Worm (Caenorhabditis elegans) whole organism, L4 larva: ENCODE measurements around the gene clec-21.

Source experiments
- F37D6.2 ChIP-seq: sonication (generic microtip); optimal IDR thresholded peaks from 2 replicates; lab custom pipeline; 2016; ENCODE audit warnings: mild to moderate bottlenecking, missing genetic modification characterization, missing compliant biosample characterization
- F44E2.7 ChIP-seq: fragments of 200-800 bp; sonication (Bioruptor generic); IDR thresholded peaks from 2 replicates; pipeline ENCODE4 v2.1.2; 2022; ENCODE audit warnings: missing genetic modification characterization, missing compliant biosample characterization
- F49E8.2 ChIP-seq: sonication (generic microtip); optimal IDR thresholded peaks from 2 replicates; lab custom pipeline; 2016; ENCODE audit warnings: missing compliant biosample characterization, mild to moderate bottlenecking, missing genetic modification characterization, borderline replicate concordance
- Y75B8A.6 ChIP-seq: fragments of 200-800 bp; sonication (Bioruptor generic); IDR thresholded peaks from 2 replicates; pipeline ENCODE4 v1.3.6; 2022; ENCODE audit warnings: missing genetic modification reagents, missing genetic modification characterization, missing compliant biosample characterization
- ZK337.2 ChIP-seq: fragments of 200-800 bp; sonication (Bioruptor generic); IDR thresholded peaks from 2 replicates; pipeline ENCODE4 v1.3.6; 2022; ENCODE audit warnings: missing genetic modification reagents, missing genetic modification characterization, missing compliant biosample characterization
- aha-1 ChIP-seq: fragments of 150-350 bp; peaks from one replicate; lab custom pipeline; 2014; ENCODE audit warnings: missing biosample characterization, missing genetic modification characterization
- attf-4 ChIP-seq: sonication (generic microtip); optimal IDR thresholded peaks from 3 replicates; lab custom pipeline; 2017; ENCODE audit warnings: missing biosample characterization, missing genetic modification characterization
- ceh-62 ChIP-seq: sonication (generic microtip); optimal IDR thresholded peaks from 2 replicates; lab custom pipeline; 2017; ENCODE audit warnings: missing biosample characterization, missing genetic modification characterization
- ceh-82 ChIP-seq: sonication (generic microtip); optimal IDR thresholded peaks from 2 replicates; lab custom pipeline; 2017; ENCODE audit warnings: missing biosample characterization, missing genetic modification characterization
- cey-2 ChIP-seq: sonication (generic microtip); optimal IDR thresholded peaks from 3 replicates; lab custom pipeline; 2017; ENCODE audit warnings: missing genetic modification characterization, mild to moderate bottlenecking, missing compliant biosample characterization, antibody characterized with exemption, borderline replicate concordance; ENCODE audit not compliant: insufficient read depth
- ctbp-1 ChIP-seq: fragments of 200-800 bp; sonication (Bioruptor generic); IDR thresholded peaks from 2 replicates; pipeline ENCODE4 v1.3.6; 2022; ENCODE audit warnings: missing genetic modification reagents, missing genetic modification characterization, missing compliant biosample characterization
- daf-16 ChIP-seq, 3 experiments: sonication (generic microtip); optimal IDR thresholded peaks; 2 replicates each; lab custom pipeline; 2016 to 2017; ENCODE audit warnings: missing genetic modification characterization in 3 of 3, missing genetic modification reagents in 3 of 3, mild to moderate bottlenecking in 2 of 3, missing compliant biosample characterization in 2 of 3, missing biosample characterization in 1 of 3, moderate library complexity in 1 of 3
- daf-8 ChIP-seq: fragments of 200-800 bp; sonication (Bioruptor generic); IDR thresholded peaks from 2 replicates; pipeline ENCODE4 v1.3.6; 2022; ENCODE audit warnings: missing genetic modification characterization, missing compliant biosample characterization
- dmd-8 ChIP-seq: fragments of 200-800 bp; sonication (Bioruptor generic); IDR thresholded peaks from 2 replicates; pipeline ENCODE4 v1.3.6; 2022; ENCODE audit warnings: missing genetic modification characterization, missing compliant biosample characterization
- dmd-9 ChIP-seq: fragments of 200-800 bp; sonication (Bioruptor generic); IDR thresholded peaks from 2 replicates; pipeline ENCODE4 v1.3.6; 2022; ENCODE audit warnings: missing genetic modification reagents, missing genetic modification characterization, missing compliant biosample characterization
- egl-43 ChIP-seq: fragments of 200-800 bp; sonication (Bioruptor generic); IDR thresholded peaks from 2 replicates; pipeline ENCODE4 v1.3.6; 2022; ENCODE audit warnings: missing genetic modification reagents, missing genetic modification characterization, missing compliant biosample characterization
- fkh-10 ChIP-seq: fragments of 150-350 bp; optimal IDR thresholded peaks from 2 replicates; lab custom pipeline; 2014; ENCODE audit warnings: missing biosample characterization, missing genetic modification reagents, missing genetic modification characterization
- fos-1 ChIP-seq: fragments of 150-350 bp; optimal IDR thresholded peaks from 2 replicates; lab custom pipeline; 2014; ENCODE audit warnings: missing biosample characterization, missing genetic modification characterization
- jun-1 ChIP-seq: fragments of 150-350 bp; optimal IDR thresholded peaks from 2 replicates; lab custom pipeline; 2014; ENCODE audit warnings: missing biosample characterization, missing genetic modification reagents, missing genetic modification characterization
- lim-7 ChIP-seq: fragments of 200-800 bp; sonication (Bioruptor generic); IDR thresholded peaks from 2 replicates; pipeline ENCODE4 v1.3.6; 2022; ENCODE audit warnings: missing genetic modification characterization, missing compliant biosample characterization
- lin-15B ChIP-seq: fragments of 150-350 bp; sonication (generic microtip); optimal IDR thresholded peaks from 3 replicates; lab custom pipeline; 2014; ENCODE audit warnings: missing biosample characterization, missing genetic modification characterization
- lir-3 ChIP-seq: sonication (generic microtip); optimal IDR thresholded peaks from 2 replicates; lab custom pipeline; 2016; ENCODE audit warnings: mild to moderate bottlenecking, missing genetic modification characterization, missing compliant biosample characterization
- lsy-2 ChIP-seq, 2 experiments: fragments of 150-350 bp in 1 of 2; sonication (generic microtip) in 1 of 2; optimal IDR thresholded peaks; 2 replicates each; lab custom pipeline; 2014 to 2017; ENCODE audit warnings: missing biosample characterization in 2 of 2, missing genetic modification characterization in 2 of 2
- madf-9 ChIP-seq: fragments of 200-800 bp; sonication (Bioruptor generic); conservative IDR thresholded peaks from 2 replicates; pipeline ENCODE4 v1.3.6; 2022; ENCODE audit warnings: missing genetic modification reagents, missing genetic modification characterization, missing compliant biosample characterization
- mes-2 ChIP-seq: sonication (generic microtip); optimal IDR thresholded peaks from 2 replicates; lab custom pipeline; 2016; ENCODE audit warnings: missing genotype, mild to moderate bottlenecking, missing genetic modification characterization, missing compliant biosample characterization; ENCODE audit not compliant: poor library complexity, severe bottlenecking
- mxl-3 ChIP-seq: fragments of 200-800 bp; sonication (Bioruptor generic); optimal IDR thresholded peaks from 2 replicates; lab custom pipeline; 2018; ENCODE audit warnings: mild to moderate bottlenecking, missing genetic modification characterization, missing compliant biosample characterization
- nhr-10 ChIP-seq: fragments of 150-350 bp; optimal IDR thresholded peaks from 2 replicates; lab custom pipeline; 2014; ENCODE audit warnings: missing biosample characterization, missing genetic modification characterization
- nhr-11 ChIP-seq: fragments of 150-350 bp; optimal IDR thresholded peaks from 2 replicates; lab custom pipeline; 2014; ENCODE audit warnings: missing biosample characterization, missing genetic modification characterization
- nhr-28 ChIP-seq: fragments of 150-350 bp; optimal IDR thresholded peaks from 2 replicates; lab custom pipeline; 2014; ENCODE audit warnings: missing biosample characterization, missing genetic modification characterization
- nhr-42 ChIP-seq: fragments of 200-800 bp; sonication (Bioruptor generic); IDR thresholded peaks from 2 replicates; pipeline ENCODE4 v1.3.6; 2022; ENCODE audit warnings: missing genetic modification characterization, missing compliant biosample characterization
- nhr-6 ChIP-seq: fragments of 150-350 bp; optimal IDR thresholded peaks from 2 replicates; lab custom pipeline; 2014; ENCODE audit warnings: missing biosample characterization, missing genetic modification characterization
- pha-4 ChIP-seq, 2 experiments: fragments of 150-350 bp in 1 of 2; fragments of 200-800 bp in 1 of 2; sonication (Bioruptor generic) in 1 of 2; IDR thresholded peaks in 1 of 2; optimal IDR thresholded peaks in 1 of 2; 2 replicates each; pipeline versions ENCODE4 v1.3.6 to Lab custom; 2014 to 2022; ENCODE audit warnings: missing genetic modification characterization in 2 of 2, missing genetic modification reagents in 2 of 2, missing biosample characterization in 1 of 2, missing compliant biosample characterization in 1 of 2
- saeg-2 ChIP-seq: fragments of 200-800 bp; sonication (Bioruptor generic); IDR thresholded peaks from 2 replicates; pipeline ENCODE4 v1.3.6; 2022; ENCODE audit warnings: missing genetic modification reagents, missing genetic modification characterization, missing compliant biosample characterization
- snpc-4 ChIP-seq: fragments of 150-350 bp; optimal IDR thresholded peaks from 2 replicates; lab custom pipeline; 2014; ENCODE audit warnings: missing biosample characterization, missing genetic modification characterization
- unc-62 ChIP-seq, 3 experiments: fragments of 150-350 bp in 1 of 3; sonication (generic microtip); optimal IDR thresholded peaks in 2 of 3; peaks in 1 of 3; 1 replicate in 1 of 3; 2 replicates in 2 of 3; lab custom pipeline; 2014 to 2017; ENCODE audit warnings: missing biosample characterization in 3 of 3, missing genetic modification characterization in 3 of 3, missing genetic modification reagents in 3 of 3, missing genotype in 1 of 3
- zip-11 ChIP-seq: fragments of 200-800 bp; sonication (Bioruptor generic); IDR thresholded peaks from 2 replicates; pipeline ENCODE4 v1.3.6; 2022; ENCODE audit warnings: missing genetic modification characterization, missing compliant biosample characterization
- ztf-11 ChIP-seq: fragments of 150-350 bp; optimal IDR thresholded peaks from 2 replicates; lab custom pipeline; 2014; ENCODE audit warnings: missing biosample characterization, missing genetic modification characterization
- ztf-7 ChIP-seq: fragments of 150-350 bp; optimal IDR thresholded peaks from 2 replicates; lab custom pipeline; 2014; ENCODE audit warnings: missing biosample characterization, missing genetic modification characterization

The clec-21 gene

DNA sequence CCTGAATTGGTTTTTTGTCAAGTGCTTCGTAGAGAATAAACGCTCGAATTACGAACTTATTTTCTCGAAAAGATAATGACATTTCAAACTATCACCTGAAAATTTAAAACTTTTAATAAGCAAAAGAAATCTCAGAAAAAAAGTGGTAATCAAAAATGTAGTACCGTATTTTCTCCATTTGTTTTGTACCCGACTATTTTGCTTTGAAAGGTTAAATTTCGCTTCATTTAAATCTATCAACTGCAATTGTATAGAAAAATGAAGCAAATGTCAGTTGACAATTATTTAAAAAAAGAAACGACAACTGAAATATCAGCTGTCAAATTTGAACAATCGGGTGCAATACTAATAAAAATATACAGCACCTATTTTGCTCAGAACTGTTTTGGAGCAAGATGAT, 37.1 kb upstream of the clec-21 start, which contains the start of gene fbxa-158:
Gene fbxa-158 (minus strand): TSS at position 101 of the 400 bp plus-strand sequence.
- no peak for TF ChIP-seq ztf-7 (tag; lab: Kevin White, UChicago)
- no peak for TF ChIP-seq attf-4 (tag; lab: Kevin White, UChicago)
- TF ChIP-seq ztf-11 (tag; lab: Kevin White, UChicago) = no peak
- no peak for TF ChIP-seq zip-11 (GFP tag; lab: Robert Waterston, UW)
- TF ChIP-seq jun-1 (tag; lab: Kevin White, UChicago) = no peak
- no peak for TF ChIP-seq lin-15B (tag; lab: Kevin White, UChicago)
- no peak for TF ChIP-seq daf-8 (GFP tag; lab: Robert Waterston, UW)
- TF ChIP-seq cey-2 (tag; lab: Kevin White, UChicago) = no peak
- no peak for TF ChIP-seq unc-62 (GFP tag; optimal IDR thresholded peaks at IDR 0.05 in 1 of 2; lab: Kevin White, UChicago)
- no peak for TF ChIP-seq unc-62 (tag; optimal IDR thresholded peaks at IDR 0.05; lab: Kevin White, UChicago)
- no peak for TF ChIP-seq saeg-2 (GFP tag; lab: Robert Waterston, UW)
- TF ChIP-seq dmd-9 (GFP tag; lab: Robert Waterston, UW) = no peak
- no peak for TF ChIP-seq snpc-4 (tag; lab: Kevin White, UChicago)
- no peak for TF ChIP-seq lsy-2 (tag; optimal IDR thresholded peaks at IDR 0.05; lab: Kevin White, UChicago)
- no peak for TF ChIP-seq F37D6.2 (tag; lab: Kevin White, UChicago)
- no peak for TF ChIP-seq lir-3 (tag; lab: Kevin White, UChicago)
- no peak for TF ChIP-seq nhr-11 (tag; lab: Kevin White, UChicago)
- no peak for TF ChIP-seq ceh-62
- TF ChIP-seq egl-43 (GFP tag; lab: Robert Waterston, UW) = no peak
- TF ChIP-seq pha-4 (GFP tag; IDR thresholded peaks at IDR 0.05; lab: Robert Waterston, UW) = no peak
- no peak for TF ChIP-seq pha-4 (tag; optimal IDR thresholded peaks at IDR 0.05; lab: Kevin White, UChicago)
- no peak for TF ChIP-seq mxl-3

ce11 chrII:1618948-1619347, 34.9 kb upstream of the clec-21 start, which contains the start of gene fbxa-166:
TSS of gene fbxa-166 (minus strand) at chrII:1619048.
- TF ChIP-seq aha-1 (tag; lab: Kevin White, UChicago) (peak; percentile 45), fkh-10 (GFP tag; lab: Kevin White, UChicago) (no peak), nhr-6 (tag; lab: Kevin White, UChicago) (no peak), nhr-42 (no peak)

ce11 chrII:1616382-1616781, 32.3 kb upstream of the clec-21 start, which contains the start of gene fbxa-165:
TSS of gene fbxa-165 (minus strand) at chrII:1616482.
- TF ChIP-seq unc-62 (GFP tag; optimal IDR thresholded peaks at IDR 0.05 in 1 of 2; lab: Kevin White, UChicago) (peak in 1 of 2 experiments; percentile 36), unc-62 (tag; optimal IDR thresholded peaks at IDR 0.05; lab: Kevin White, UChicago) (no peak), zip-11 (GFP tag; lab: Robert Waterston, UW) (no peak)

DNA sequence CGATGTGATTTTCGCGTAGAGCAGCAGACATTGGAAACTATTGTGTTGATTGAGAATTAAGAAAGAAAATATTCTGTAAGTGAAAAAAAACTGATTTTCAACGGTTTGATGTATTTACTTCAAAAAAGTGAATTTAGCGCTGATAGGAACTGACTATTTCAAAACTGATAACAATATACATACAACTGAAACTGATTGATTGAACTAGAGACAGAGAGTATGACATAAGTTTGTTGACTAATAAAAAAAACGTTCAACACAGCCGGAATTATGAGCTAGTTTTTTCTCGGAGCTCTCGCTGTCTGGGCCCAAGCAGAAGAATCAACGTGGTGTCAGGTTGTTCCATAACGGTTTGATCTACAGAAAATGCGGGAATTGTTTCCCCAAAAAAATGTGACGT, 29.9 kb upstream of the clec-21 start, which contains the start of gene fbxa-164:
Gene fbxa-164 (minus strand): TSS at position 101 of the 400 bp plus-strand sequence.
- TF ChIP-seq fkh-10 (GFP tag; lab: Kevin White, UChicago) (no peak), madf-9 (GFP tag; lab: Robert Waterston, UW) (no peak), aha-1 (tag; lab: Kevin White, UChicago) (no peak), F37D6.2 (tag; lab: Kevin White, UChicago) (no peak), ceh-82 (no peak), nhr-28 (tag; lab: Kevin White, UChicago) (peak; percentile 13), lim-7 (GFP tag; lab: Robert Waterston, UW) (no peak), ZK337.2 (GFP tag; lab: Robert Waterston, UW) (no peak), ctbp-1 (GFP tag; lab: Robert Waterston, UW) (no peak), mxl-3 (no peak), fos-1 (no peak), nhr-10 (tag; lab: Kevin White, UChicago) (no peak), mes-2 (tag; lab: Kevin White, UChicago) (no peak), Y75B8A.6 (GFP tag; lab: Robert Waterston, UW) (no peak), daf-16 (GFP tag; optimal IDR thresholded peaks at IDR 0.05; lab: Kevin White, UChicago) (no peak), daf-16 (tag; optimal IDR thresholded peaks at IDR 0.05; lab: Kevin White, UChicago) (peak; percentile 73), F49E8.2 (no peak), dmd-8 (no peak), F44E2.7 (no peak)
